Worm (Caenorhabditis elegans): ENCODE results near the gene F49E11.2.

F49E11.2 gene

ce11 chrIV:13021006-13021405, 17.8 kb downstream of the F49E11.2 start:
- TF ChIP-seq blmp-1 (tag; optimal IDR thresholded peaks at IDR 0.05) (no peak), nhr-47 (tag; optimal IDR thresholded peaks at IDR 0.05) (peak; percentile 40), pag-3 (tag; optimal IDR thresholded peaks at IDR 0.05; ENCODE audit: borderline replicate concordance, insufficient read depth) (no peak), fkh-8 (tag; optimal IDR thresholded peaks at IDR 0.05) (peak; percentile 75), fkh-10 (GFP tag; optimal IDR thresholded peaks at IDR 0.05) (no peak), ama-1 (optimal IDR thresholded peaks at IDR 0.05) (no peak), lsy-2 (tag; optimal IDR thresholded peaks at IDR 0.05) (no peak), nhr-71 (tag; optimal IDR thresholded peaks at IDR 0.05) (peak; percentile 6), dsc-1 (tag; optimal IDR thresholded peaks at IDR 0.05) (peak; percentile 74), egl-13 (tag; optimal IDR thresholded peaks at IDR 0.05) (peak; percentile 29), pax-3 (tag; optimal IDR thresholded peaks at IDR 0.05) (peak; percentile 25), lin-35 (GFP tag; optimal IDR thresholded peaks at IDR 0.05) (no peak), nhr-28 (tag; optimal IDR thresholded peaks at IDR 0.05) (no peak)

DNA sequence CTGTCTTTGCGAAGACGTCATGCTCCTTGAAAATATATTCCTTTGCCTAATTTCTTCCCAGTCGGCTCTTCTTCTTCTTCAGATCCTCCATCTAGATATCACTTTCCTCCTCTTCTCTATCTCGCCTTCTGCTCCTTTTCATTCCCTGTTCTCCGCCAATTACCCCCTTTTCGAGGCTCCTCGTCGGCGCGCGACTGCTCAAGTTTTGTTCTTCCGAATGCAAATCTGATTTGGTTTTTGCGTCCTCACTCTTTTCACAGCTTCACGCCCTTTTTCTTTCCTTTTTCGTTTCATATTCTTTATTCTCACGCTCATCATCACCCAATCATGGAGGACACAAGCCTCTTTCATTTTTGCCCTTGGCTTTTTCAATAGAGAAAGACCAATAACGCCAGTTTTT, 22.0 kb downstream of the F49E11.2 start:
- no peak for TF ChIP-seq sox-4 (tag; optimal IDR thresholded peaks at IDR 0.05)
- TF ChIP-seq alr-1 (tag; optimal IDR thresholded peaks at IDR 0.05; ENCODE audit: borderline replicate concordance), result no peak
- no peak for TF ChIP-seq ets-5 (GFP tag; IDR thresholded peaks at IDR 0.05)
- no peak for TF ChIP-seq lin-15B (tag; optimal IDR thresholded peaks at IDR 0.05)
- TF ChIP-seq nhr-47 (tag; optimal IDR thresholded peaks at IDR 0.05), result no peak
- TF ChIP-seq sptf-1 (tag; optimal IDR thresholded peaks at IDR 0.05), result no peak
- no peak for TF ChIP-seq nhr-71 (tag; optimal IDR thresholded peaks at IDR 0.05)
- no peak for TF ChIP-seq hlh-17 (GFP tag; optimal IDR thresholded peaks at IDR 0.05; ENCODE audit: borderline replicate concordance)
- TF ChIP-seq nhr-237 (tag; optimal IDR thresholded peaks at IDR 0.05), result no peak
- TF ChIP-seq efl-1 (optimal IDR thresholded peaks at IDR 0.05), result no peak
- TF ChIP-seq efl-1 (GFP tag; optimal IDR thresholded peaks at IDR 0.05 in 1 of 2), result peak in 1 of 2 experiments; percentile 85
- no peak for TF ChIP-seq snu-23 (GFP tag; optimal IDR thresholded peaks at IDR 0.05)
- no peak for TF ChIP-seq nhr-84 (tag; optimal IDR thresholded peaks at IDR 0.05)
- no peak for TF ChIP-seq C34B4.2 (tag; optimal IDR thresholded peaks at IDR 0.05)
- TF ChIP-seq dpl-1 (GFP tag; optimal IDR thresholded peaks at IDR 0.05), result no peak
- TF ChIP-seq ces-1 (GFP tag; optimal IDR thresholded peaks at IDR 0.05), result peak; percentile 5
- TF ChIP-seq grh-1 (GFP tag; IDR thresholded peaks at IDR 0.05), result no peak
- TF ChIP-seq nhr-12 (tag; optimal IDR thresholded peaks at IDR 0.05), result no peak
- TF ChIP-seq fkh-10 (GFP tag; optimal IDR thresholded peaks at IDR 0.05), result peak; percentile 83
- no peak for TF ChIP-seq egl-13 (tag; optimal IDR thresholded peaks at IDR 0.05)
- peak; percentile 74 for TF ChIP-seq lin-14 (GFP tag; optimal IDR thresholded peaks at IDR 0.05)

ce11 chrIV:13015801-13016404, 22.9 kb downstream of the F49E11.2 start:
- TF ChIP-seq nhr-71 (tag; optimal IDR thresholded peaks at IDR 0.05) (peak; percentile 37), unc-62 (GFP tag; optimal IDR thresholded peaks at IDR 0.05) (no peak), nhr-19 (GFP tag; conservative IDR thresholded peaks at IDR 0.05) (no peak), dsc-1 (tag; optimal IDR thresholded peaks at IDR 0.05) (peak; percentile 89), rnt-1 (tag; optimal IDR thresholded peaks at IDR 0.05) (peak; percentile 30), ceh-8 (GFP tag; optimal IDR thresholded peaks at IDR 0.05) (no peak), lir-3 (tag; optimal IDR thresholded peaks at IDR 0.05; ENCODE audit: poor library complexity) (no peak), nhr-237 (tag; optimal IDR thresholded peaks at IDR 0.05) (no peak), pax-3 (tag; optimal IDR thresholded peaks at IDR 0.05) (peak; percentile 28), hlh-4 (tag; optimal IDR thresholded peaks at IDR 0.05) (no peak), efl-3 (GFP tag; optimal IDR thresholded peaks at IDR 0.05) (no peak), xbp-1 (tag; optimal IDR thresholded peaks at IDR 0.05) (no peak), ztf-11 (tag; optimal IDR thresholded peaks at IDR 0.05) (no peak), hlh-17 (GFP tag; optimal IDR thresholded peaks at IDR 0.05; ENCODE audit: borderline replicate concordance) (no peak), pag-3 (tag; optimal IDR thresholded peaks at IDR 0.05; ENCODE audit: borderline replicate concordance, insufficient read depth) (no peak), zip-4 (GFP tag; optimal IDR thresholded peaks at IDR 0.05) (no peak), fkh-4 (tag; optimal IDR thresholded peaks at IDR 0.05; ENCODE audit: borderline replicate concordance) (no peak), nhr-77 (tag; optimal IDR thresholded peaks at IDR 0.05) (no peak), efl-1 (optimal IDR thresholded peaks at IDR 0.05) (peak; percentile 24 to 29), efl-1 (GFP tag; optimal IDR thresholded peaks at IDR 0.05 in 1 of 2) (no peak), ceh-82 (tag; optimal IDR thresholded peaks at IDR 0.05) (peak in 1 of 3 experiments; percentile 11), aly-2 (tag; optimal IDR thresholded peaks at IDR 0.05) (no peak), irx-1 (tag; optimal IDR thresholded peaks at IDR 0.05) (no peak), vab-15 (tag; optimal IDR thresholded peaks at IDR 0.05) (no peak), C04F5.9 (tag; optimal IDR thresholded peaks at IDR 0.05) (no peak), egl-27 (tag; optimal IDR thresholded peaks at IDR 0.05) (no peak)

Data from whole organism, L1 larva.